Fruit fly (Drosophila melanogaster) whole organism, embryonic: ENCODE measurements around the gene Npc2f.
A peak's percentile ranks its signal among the peaks of the same experiment; 100 is the strongest.

Experiments
- Atf-2 ChIP-seq: fragments of 200-800 bp; sonication (Bioruptor generic); optimal IDR thresholded peaks from 2 replicates; lab custom pipeline; 2016; ENCODE audit warnings: missing biosample characterization, missing genetic modification characterization
- Bdp1 ChIP-seq: fragments of 200-800 bp; sonication (Bioruptor generic); optimal IDR thresholded peaks from 3 replicates; lab custom pipeline; 2016; ENCODE audit warnings: missing biosample characterization, missing genetic modification characterization
- CG10209 ChIP-seq: fragments of 200-800 bp; sonication (Bioruptor generic); optimal IDR thresholded peaks from 3 replicates; lab custom pipeline; 2017; ENCODE audit warnings: missing biosample characterization, mild to moderate bottlenecking, missing genetic modification characterization, missing genetic modification reagents
- CG10366 ChIP-seq: fragments of 200-800 bp; sonication (Bioruptor generic); IDR thresholded peaks from 2 replicates; pipeline ENCODE4 v1.3.6; 2022; ENCODE audit warnings: missing biosample characterization, missing genetic modification characterization
- CG10959 ChIP-seq: fragments of 200-800 bp; sonication (Bioruptor generic); IDR thresholded peaks from 2 replicates; pipeline ENCODE4 v1.3.6; 2022; ENCODE audit warnings: missing biosample characterization, missing genetic modification characterization
- CG11398 ChIP-seq: fragments of 200-800 bp; sonication (Bioruptor generic); optimal IDR thresholded peaks from 2 replicates; lab custom pipeline; 2016; ENCODE audit warnings: missing biosample characterization, missing genetic modification characterization
- CG11696 ChIP-seq: fragments of 200-800 bp; sonication (Bioruptor generic); IDR thresholded peaks from 2 replicates; pipeline ENCODE4 v1.3.6; 2022; ENCODE audit warnings: missing biosample characterization, missing genetic modification characterization
- CG12391 ChIP-seq: fragments of 200-800 bp; sonication (Bioruptor generic); optimal IDR thresholded peaks from 3 replicates; lab custom pipeline; 2018; ENCODE audit warnings: missing biosample characterization, mild to moderate bottlenecking, missing genetic modification characterization, moderate library complexity
- CG15011 ChIP-seq: fragments of 200-800 bp; sonication (Bioruptor generic); optimal IDR thresholded peaks from 3 replicates; lab custom pipeline; 2018; ENCODE audit warnings: missing biosample characterization, mild to moderate bottlenecking, missing genetic modification characterization
- CG17829 ChIP-seq: fragments of 200-800 bp; optimal IDR thresholded peaks from 2 replicates; lab custom pipeline; 2019; ENCODE audit warnings: missing biosample characterization, mild to moderate bottlenecking, missing genetic modification characterization, moderate library complexity
- CG18011 ChIP-seq: fragments of 200-800 bp; sonication (Bioruptor generic); optimal IDR thresholded peaks from 2 replicates; lab custom pipeline; 2017; ENCODE audit warnings: missing biosample characterization, missing genetic modification characterization, mild to moderate bottlenecking, moderate library complexity, missing genotype
- CG18599 ChIP-seq: fragments of 200-800 bp; sonication (Bioruptor generic); optimal IDR thresholded peaks from 3 replicates; lab custom pipeline; 2017; ENCODE audit warnings: missing biosample characterization, missing genetic modification characterization, mild to moderate bottlenecking, moderate library complexity, missing genetic modification reagents
- CG2712 ChIP-seq: fragments of 200-800 bp; optimal IDR thresholded peaks from 3 replicates; lab custom pipeline; 2019; ENCODE audit warnings: missing biosample characterization, mild to moderate bottlenecking, missing genetic modification characterization, moderate library complexity
- CG31224 ChIP-seq: fragments of 200-800 bp; sonication (Bioruptor generic); IDR thresholded peaks from 2 replicates; pipeline ENCODE4 v1.3.6; 2022; ENCODE audit warnings: missing biosample characterization, missing genetic modification characterization
- CG32772 ChIP-seq: fragments of 200-800 bp; sonication (Bioruptor generic); IDR thresholded peaks from 2 replicates; pipeline ENCODE4 v1.3.6; 2022; ENCODE audit warnings: missing biosample characterization, missing genetic modification characterization
- CG3995 ChIP-seq: fragments of 200-800 bp; sonication (Bioruptor generic); optimal IDR thresholded peaks from 3 replicates; lab custom pipeline; 2016; ENCODE audit warnings: missing biosample characterization, missing genetic modification characterization
- CG42726 ChIP-seq: fragments of 200-800 bp; sonication (Bioruptor generic); IDR thresholded peaks from 2 replicates; pipeline ENCODE4 v1.3.6; 2022; ENCODE audit warnings: missing biosample characterization, missing genetic modification characterization; ENCODE audit not compliant: partially characterized antibody
- CG4424 ChIP-seq: fragments of 200-800 bp; sonication (Bioruptor generic); optimal IDR thresholded peaks from 3 replicates; lab custom pipeline; 2016; ENCODE audit warnings: missing biosample characterization, missing genetic modification characterization
- CG4617 ChIP-seq: fragments of 200-800 bp; sonication (Bioruptor generic); optimal IDR thresholded peaks from 3 replicates; lab custom pipeline; 2016; ENCODE audit warnings: missing biosample characterization, missing genetic modification characterization, borderline replicate concordance
- CG4707 ChIP-seq: fragments of 200-800 bp; sonication (Bioruptor generic); optimal IDR thresholded peaks from 2 replicates; lab custom pipeline; 2018; ENCODE audit warnings: missing biosample characterization, mild to moderate bottlenecking, missing genetic modification characterization, moderate library complexity
- CG7271 ChIP-seq: fragments of 200-800 bp; sonication (Bioruptor generic); optimal IDR thresholded peaks from 2 replicates; lab custom pipeline; 2018; ENCODE audit warnings: missing biosample characterization, mild to moderate bottlenecking, missing genetic modification characterization, moderate library complexity
- CG7357 ChIP-seq: fragments of 200-800 bp; sonication (Bioruptor generic); IDR thresholded peaks from 3 replicates; pipeline ENCODE4 v1.3.6; 2022; ENCODE audit warnings: missing biosample characterization, missing genetic modification characterization
- CG7786 ChIP-seq: fragments of 200-800 bp; sonication (Bioruptor generic); optimal IDR thresholded peaks from 2 replicates; lab custom pipeline; 2016; ENCODE audit warnings: missing biosample characterization, missing genetic modification characterization
- CG7987 ChIP-seq: fragments of 200-800 bp; sonication (Bioruptor generic); optimal IDR thresholded peaks from 2 replicates; lab custom pipeline; 2018; ENCODE audit warnings: missing biosample characterization, mild to moderate bottlenecking, missing genetic modification characterization, moderate library complexity
- CG9215 ChIP-seq: fragments of 200-800 bp; sonication (Bioruptor generic); IDR thresholded peaks from 2 replicates; pipeline ENCODE4 v1.3.6; 2022; ENCODE audit warnings: missing biosample characterization, missing genetic modification characterization
- Gsc ChIP-seq: fragments of 200-800 bp; sonication (Bioruptor generic); IDR thresholded peaks from 2 replicates; pipeline ENCODE4 v1.3.6; 2022; ENCODE audit warnings: missing biosample characterization, missing genetic modification characterization
- Mes4 ChIP-seq: fragments of 200-800 bp; sonication (Bioruptor generic); optimal IDR thresholded peaks from 2 replicates; lab custom pipeline; 2016; ENCODE audit warnings: missing biosample characterization, missing genetic modification characterization
- Rx ChIP-seq: fragments of 200-800 bp; sonication (Bioruptor generic); IDR thresholded peaks from 2 replicates; pipeline ENCODE4 v1.3.6; 2022; ENCODE audit warnings: missing biosample characterization, missing genetic modification characterization
- Sox102F ChIP-seq: fragments of 200-800 bp; sonication (Bioruptor generic); optimal IDR thresholded peaks from 2 replicates; lab custom pipeline; 2018; ENCODE audit warnings: missing biosample characterization, mild to moderate bottlenecking, missing genetic modification characterization, moderate library complexity
- YL-1 ChIP-seq: fragments of 200-800 bp; sonication (Bioruptor generic); optimal IDR thresholded peaks from 3 replicates; lab custom pipeline; 2017; ENCODE audit warnings: missing biosample characterization, mild to moderate bottlenecking, missing genetic modification characterization
- al ChIP-seq: fragments of 200-800 bp; sonication (Bioruptor generic); IDR thresholded peaks from 2 replicates; pipeline ENCODE4 v1.3.6; 2022; ENCODE audit warnings: missing biosample characterization, missing genetic modification characterization
- bowl ChIP-seq: fragments of 200-800 bp; sonication (Bioruptor generic); IDR thresholded peaks from 2 replicates; pipeline ENCODE4 v1.3.6; 2022; ENCODE audit warnings: missing biosample characterization, missing genetic modification characterization
- eve ChIP-seq, 2 experiments: fragments of >200 bp; optimal IDR thresholded peaks; 2 replicates each; lab custom pipeline; 2017; ENCODE audit warnings: missing biosample characterization in 2 of 2, missing genetic modification characterization in 2 of 2
- exex ChIP-seq: fragments of 200-800 bp; sonication (Bioruptor generic); optimal IDR thresholded peaks from 4 replicates; lab custom pipeline; 2018; ENCODE audit warnings: missing biosample characterization, mild to moderate bottlenecking, missing genetic modification characterization, moderate library complexity
- fd102C ChIP-seq: fragments of 200-800 bp; sonication (Bioruptor generic); optimal IDR thresholded peaks from 2 replicates; lab custom pipeline; 2018; ENCODE audit warnings: missing biosample characterization, mild to moderate bottlenecking, missing genetic modification characterization, moderate library complexity
- fd96Cb ChIP-seq: fragments of 200-800 bp; sonication (Bioruptor generic); optimal IDR thresholded peaks from 2 replicates; lab custom pipeline; 2018; ENCODE audit warnings: missing biosample characterization, mild to moderate bottlenecking, missing genetic modification characterization, moderate library complexity
- gem ChIP-seq: fragments of 200-800 bp; sonication (Bioruptor generic); optimal IDR thresholded peaks from 2 replicates; lab custom pipeline; 2019; ENCODE audit warnings: missing biosample characterization, mild to moderate bottlenecking, missing genetic modification characterization, moderate library complexity
- grn ChIP-seq: fragments of 200-800 bp; sonication (Bioruptor generic); optimal IDR thresholded peaks from 3 replicates; lab custom pipeline; 2017; ENCODE audit warnings: missing biosample characterization, missing genetic modification characterization
- gro ChIP-seq: fragments of 200-800 bp; sonication (Bioruptor generic); optimal IDR thresholded peaks from 2 replicates; lab custom pipeline; 2016; ENCODE audit warnings: missing biosample characterization, missing genetic modification characterization
- hth ChIP-seq: fragments of >200 bp; optimal IDR thresholded peaks from 2 replicates; lab custom pipeline; 2017; ENCODE audit warnings: inconsistent platforms
- mld ChIP-seq: fragments of 200-800 bp; sonication (Bioruptor generic); IDR thresholded peaks from 3 replicates; pipeline ENCODE4 v1.3.6; 2022; ENCODE audit warnings: missing biosample characterization, missing genetic modification characterization; ENCODE audit not compliant: partially characterized antibody
- nerfin-1 ChIP-seq: fragments of 200-800 bp; sonication (Bioruptor generic); optimal IDR thresholded peaks from 3 replicates; lab custom pipeline; 2019; ENCODE audit warnings: missing biosample characterization, mild to moderate bottlenecking, missing genetic modification characterization, moderate library complexity
- otp ChIP-seq: fragments of 200-800 bp; sonication (Bioruptor generic); IDR thresholded peaks from 3 replicates; pipeline ENCODE4, ENCODE4 v1.3.6; 2022; ENCODE audit warnings: missing biosample characterization, missing genetic modification characterization
- phol ChIP-seq: fragments of 200-800 bp; sonication (Bioruptor generic); optimal IDR thresholded peaks from 3 replicates; lab custom pipeline; 2018; ENCODE audit warnings: missing biosample characterization, mild to moderate bottlenecking, missing genetic modification characterization, moderate library complexity
- pnt ChIP-seq: fragments of 200-800 bp; sonication (Bioruptor generic); optimal IDR thresholded peaks from 3 replicates; lab custom pipeline; 2016; ENCODE audit warnings: missing biosample characterization, missing genetic modification characterization
- prd ChIP-seq, 3 experiments: fragments of >200 bp in 2 of 3; fragments of 200-800 bp in 1 of 3; sonication (Bioruptor generic) in 1 of 3; optimal IDR thresholded peaks in 2 of 3; IDR thresholded peaks in 1 of 3; 2 replicates in 2 of 3; 3 replicates in 1 of 3; pipeline versions ENCODE4 v1.3.6 to Lab custom; 2017 to 2022; ENCODE audit warnings: missing biosample characterization in 1 of 3, missing genetic modification characterization in 1 of 3
- slou ChIP-seq: fragments of 200-800 bp; sonication (Bioruptor generic); optimal IDR thresholded peaks from 3 replicates; lab custom pipeline; 2016; ENCODE audit warnings: missing biosample characterization, missing genetic modification characterization
- usp ChIP-seq: fragments of >200 bp; optimal IDR thresholded peaks from 2 replicates; lab custom pipeline; 2017; ENCODE audit warnings: missing biosample characterization, missing genetic modification characterization
- z ChIP-seq: fragments of 200-800 bp; sonication (Bioruptor generic); IDR thresholded peaks from 3 replicates; pipeline ENCODE4 v1.3.6; 2022; ENCODE audit warnings: missing biosample characterization, missing genetic modification characterization
- zfh2 ChIP-seq: fragments of 200-800 bp; sonication (Bioruptor generic); optimal IDR thresholded peaks from 2 replicates; lab custom pipeline; 2016; ENCODE audit warnings: missing biosample characterization, missing genetic modification characterization

Gene Npc2f

dm6 chr3R:24161173-24161811 is 23.6 kb downstream of the Npc2f start, which contains the start of the genes Myo95E and TBC1d7 (continued):
- peak; percentile 23 for TF ChIP-seq CG4707 (GFP tag; lab: Kevin White, UChicago)
- TF ChIP-seq hth (lab: Kevin White, UChicago), result no peak
- TF ChIP-seq CG10959 (GFP tag; lab: Robert Waterston, UW), result peak; percentile 89
- TF ChIP-seq exex (tag; lab: Kevin White, UChicago), result peak; percentile 53
- no peak for TF ChIP-seq Bdp1
- TF ChIP-seq pnt, result peak; percentile 9
- TF ChIP-seq CG7987 (GFP tag; lab: Kevin White, UChicago), result peak; percentile 77
- peak; percentile 92 for TF ChIP-seq phol
- peak; percentile 79 for TF ChIP-seq bowl (GFP tag; lab: Robert Waterston, UW)
- peak; percentile 85 for TF ChIP-seq CG4424 (GFP tag; lab: Kevin White, UChicago)
- TF ChIP-seq CG31224 (GFP tag; lab: Robert Waterston, UW), result peak; percentile 83
- TF ChIP-seq fd96Cb (tag; lab: Kevin White, UChicago), result peak; percentile 90
- peak; percentile 69; the same call in 1 of the 2 replicates for TF ChIP-seq Gsc (GFP tag; lab: Robert Waterston, UW)
- TF ChIP-seq mld (GFP tag; lab: Robert Waterston, UW), result no peak
- no peak for TF ChIP-seq Atf-2 (GFP tag; lab: Kevin White, UChicago)
- TF ChIP-seq Rx (GFP tag; lab: Robert Waterston, UW), result peak; percentile 81
- TF ChIP-seq prd (optimal IDR thresholded peaks at IDR 0.05; lab: Kevin White, UChicago), result no peak
- TF ChIP-seq prd (GFP tag; IDR thresholded peaks at IDR 0.05; lab: Robert Waterston, UW), result peak; percentile 96
- TF ChIP-seq CG42726 (GFP tag; lab: Robert Waterston, UW), result 0 out of 2 replicates have a peak, but pooled peaks have one; percentile 35
- peak; percentile 76 for TF ChIP-seq CG4617 (GFP tag; lab: Kevin White, UChicago)
- TF ChIP-seq eve (GFP tag; optimal IDR thresholded peaks at IDR 0.05; lab: Kevin White, UChicago), result no peak
- TF ChIP-seq CG7357 (GFP tag; lab: Robert Waterston, UW), result peak; percentile 89
- peak; percentile 95 for TF ChIP-seq CG12391 (tag; lab: Kevin White, UChicago)
- peak; percentile 95 for TF ChIP-seq gem (tag; lab: Kevin White, UChicago)
- TF ChIP-seq CG2712 (tag; lab: Kevin White, UChicago), result peak; percentile 94
- TF ChIP-seq CG32772 (GFP tag; lab: Robert Waterston, UW), result peak; percentile 93
- peak; percentile 85 for TF ChIP-seq CG9215 (GFP tag; lab: Robert Waterston, UW)
- TF ChIP-seq CG17829 (tag; lab: Kevin White, UChicago), result peak; percentile 89
- peak; percentile 91 for TF ChIP-seq al
- TF ChIP-seq CG7271, result peak; percentile 60
- peak; percentile 85 for TF ChIP-seq otp (GFP tag; lab: Robert Waterston, UW)
- peak; percentile 35 for TF ChIP-seq fd102C (GFP tag; lab: Kevin White, UChicago)
- TF ChIP-seq CG15011 (GFP tag; lab: Kevin White, UChicago), result no peak
- peak; percentile 51; the same call in 1 of the 3 replicates for TF ChIP-seq z (GFP tag; lab: Robert Waterston, UW)
- peak; percentile 73 for TF ChIP-seq zfh2
- no peak for TF ChIP-seq Mes4 (GFP tag; lab: Kevin White, UChicago)
- no peak for TF ChIP-seq CG18599
- peak; percentile 78 for TF ChIP-seq nerfin-1 (tag; lab: Kevin White, UChicago)
- no peak for TF ChIP-seq grn (GFP tag; lab: Kevin White, UChicago)
- TF ChIP-seq CG7786 (GFP tag; lab: Kevin White, UChicago), result peak; percentile 15
- TF ChIP-seq usp, result no peak
- no peak for TF ChIP-seq CG11398
- TF ChIP-seq CG10209 (GFP tag; lab: Kevin White, UChicago), result peak; percentile 87
- peak; percentile 70 for TF ChIP-seq CG3995 (GFP tag; lab: Kevin White, UChicago)
- peak; percentile 60 for TF ChIP-seq slou (GFP tag; lab: Kevin White, UChicago)
- peak; percentile 91 for TF ChIP-seq Sox102F (GFP tag; lab: Kevin White, UChicago)
- no peak for TF ChIP-seq gro
- peak; percentile 72 for TF ChIP-seq CG11696 (GFP tag; lab: Robert Waterston, UW)
- TF ChIP-seq CG10366 (GFP tag; lab: Robert Waterston, UW), result peak; percentile 89
- peak; percentile 76 for TF ChIP-seq YL-1
- peak; percentile 55 for TF ChIP-seq CG18011
